Fruit fly (Drosophila melanogaster): ENCODE data around the gene NTPase.
A peak's percentile ranks its signal among the peaks of the same experiment; 100 is the strongest.

NTPase gene

dm6 chr2L:2874185-2874541, 11.5 kb downstream of the NTPase start, which contains the start of gene Ifrd1:
Gene Ifrd1, minus strand, starts transcription at chr2L:2874489.
- TF ChIP-seq Hnf4 (GFP tag; optimal IDR thresholded peaks at IDR 0.05) = no peak
- no peak for TF ChIP-seq h (GFP tag; optimal IDR thresholded peaks at IDR 0.05)
- TF ChIP-seq Mio (GFP tag; optimal IDR thresholded peaks at IDR 0.05) = no peak
- no peak for TF ChIP-seq GATAd (GFP tag; optimal IDR thresholded peaks at IDR 0.05)
- TF ChIP-seq foxo (GFP tag; optimal IDR thresholded peaks at IDR 0.05) = no peak
- no peak for TF ChIP-seq dsf (GFP tag; optimal IDR thresholded peaks at IDR 0.05; ENCODE audit: borderline replicate concordance)
- no peak for TF ChIP-seq Rel (GFP tag; optimal IDR thresholded peaks at IDR 0.05)
- no peak for TF ChIP-seq Rel (tag; optimal IDR thresholded peaks at IDR 0.05)
- no peak for TF ChIP-seq CrebA (GFP tag; optimal IDR thresholded peaks at IDR 0.05; ENCODE audit: borderline replicate concordance)
- no peak for TF ChIP-seq usp (GFP tag; optimal IDR thresholded peaks at IDR 0.05)
- TF ChIP-seq woc (GFP tag; optimal IDR thresholded peaks at IDR 0.05) = no peak

- TF ChIP-seq br (GFP tag; optimal IDR thresholded peaks at IDR 0.05) (no peak), Hr78 (GFP tag; optimal IDR thresholded peaks at IDR 0.05) (no peak), woc (GFP tag; optimal IDR thresholded peaks at IDR 0.05) (peak; percentile 29), Dif (GFP tag; optimal IDR thresholded peaks at IDR 0.05; ENCODE audit: partially characterized antibody) (no peak)
Observed at dm6 chr2L:2873729-2874127, 11.9 kb downstream of the NTPase start.

DNA sequence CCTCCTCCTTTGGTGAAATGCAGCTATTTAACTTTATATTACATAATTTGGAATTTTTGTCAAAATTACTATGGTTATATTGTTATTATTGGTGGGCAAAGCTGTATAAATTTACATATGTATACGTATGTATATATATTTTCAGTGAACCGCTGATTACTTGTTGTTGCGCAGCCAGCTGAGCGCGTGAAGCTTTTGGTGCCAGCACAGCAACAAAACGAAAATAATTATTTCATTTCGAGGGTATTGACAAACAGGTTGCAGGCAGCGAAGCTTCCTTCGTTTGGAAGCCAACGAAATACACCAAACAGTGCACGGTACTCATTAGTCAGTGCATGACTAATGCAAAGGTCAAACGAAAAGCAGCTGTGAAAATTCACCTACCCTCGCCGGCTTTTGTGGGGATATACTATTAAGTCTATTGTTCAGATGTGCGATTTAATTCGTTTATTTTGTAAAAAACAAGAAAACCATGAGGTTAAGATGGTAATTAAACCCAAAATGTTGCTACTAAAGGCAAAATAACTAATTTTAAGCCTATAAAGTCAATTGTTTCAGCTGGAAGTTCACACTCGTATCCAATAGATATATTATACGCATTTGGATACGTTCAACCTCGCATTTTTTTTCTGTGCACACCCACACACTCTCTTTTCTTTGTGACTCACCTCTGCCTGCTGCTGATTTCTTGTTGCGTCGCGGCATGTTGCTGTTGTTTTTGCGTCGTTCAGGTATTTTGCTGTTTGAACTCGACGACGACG, 12.5 kb downstream of the NTPase start:
- TF ChIP-seq CrebA (GFP tag; optimal IDR thresholded peaks at IDR 0.05; ENCODE audit: borderline replicate concordance) (no peak), dmrt93B (GFP tag; optimal IDR thresholded peaks at IDR 0.05) (peak; percentile 5), foxo (GFP tag; optimal IDR thresholded peaks at IDR 0.05) (peak in 1 of 2 experiments; percentile 77), Hr83 (GFP tag; optimal IDR thresholded peaks at IDR 0.05; ENCODE audit: poor library complexity, severe bottlenecking) (no peak), sv (GFP tag; optimal IDR thresholded peaks at IDR 0.05) (peak; percentile 32), Hr78 (GFP tag; optimal IDR thresholded peaks at IDR 0.05) (no peak), rgr (GFP tag; optimal IDR thresholded peaks at IDR 0.05) (peak; percentile 32), fru (GFP tag; optimal IDR thresholded peaks at IDR 0.05) (peak; percentile 53), br (GFP tag; optimal IDR thresholded peaks at IDR 0.05) (peak; percentile 66), N (GFP tag; optimal IDR thresholded peaks at IDR 0.05) (no peak), CG32264 (GFP tag; optimal IDR thresholded peaks at IDR 0.05) (no peak), Sp1 (GFP tag; optimal IDR thresholded peaks at IDR 0.05) (peak; percentile 45), Dfd (GFP tag; optimal IDR thresholded peaks at IDR 0.05) (no peak), tai (GFP tag; optimal IDR thresholded peaks at IDR 0.05) (no peak), Mio (GFP tag; optimal IDR thresholded peaks at IDR 0.05) (no peak), usp (GFP tag; optimal IDR thresholded peaks at IDR 0.05) (no peak), ey (GFP tag; optimal IDR thresholded peaks at IDR 0.05) (peak; percentile 33), CG9705 (GFP tag; optimal IDR thresholded peaks at IDR 0.05) (no peak), Abd-B (GFP tag; optimal IDR thresholded peaks at IDR 0.05) (no peak), Hnf4 (GFP tag; optimal IDR thresholded peaks at IDR 0.05) (peak; percentile 28), HLH106 (tag; optimal IDR thresholded peaks at IDR 0.05) (peak; percentile 44), Jra (GFP tag; optimal IDR thresholded peaks at IDR 0.05) (peak; percentile 82), GATAd (GFP tag; optimal IDR thresholded peaks at IDR 0.05) (no peak), Myc (optimal IDR thresholded peaks at IDR 0.05) (no peak), brk (GFP tag; optimal IDR thresholded peaks at IDR 0.05) (no peak), dsf (GFP tag; optimal IDR thresholded peaks at IDR 0.05; ENCODE audit: borderline replicate concordance) (no peak), h (GFP tag; optimal IDR thresholded peaks at IDR 0.05) (peak; percentile 60), OdsH (GFP tag; optimal IDR thresholded peaks at IDR 0.05) (peak; percentile 46), pan (optimal IDR thresholded peaks at IDR 0.05) (no peak), Vsx2 (GFP tag; optimal IDR thresholded peaks at IDR 0.05; ENCODE audit: partially characterized antibody) (no peak), Dif (GFP tag; optimal IDR thresholded peaks at IDR 0.05; ENCODE audit: partially characterized antibody) (no peak), dl (GFP tag; optimal IDR thresholded peaks at IDR 0.05; ENCODE audit: insufficient read depth in 1 of 2, partially characterized antibody in 2 of 2) (no peak), Rel (GFP tag; optimal IDR thresholded peaks at IDR 0.05) (no peak), Rel (tag; optimal IDR thresholded peaks at IDR 0.05) (no peak), lola (GFP tag; optimal IDR thresholded peaks at IDR 0.05) (no peak), sage (GFP tag; optimal IDR thresholded peaks at IDR 0.05) (no peak), jim (GFP tag; optimal IDR thresholded peaks at IDR 0.05) (no peak), woc (GFP tag; optimal IDR thresholded peaks at IDR 0.05) (no peak), psq (GFP tag; optimal IDR thresholded peaks at IDR 0.05) (peak; percentile 32)
